Worm (Caenorhabditis elegans): Measurements from ENCODE around the gene F58G11.4.

- TF ChIP-seq med-1 (GFP tag; optimal IDR thresholded peaks at IDR 0.05; ENCODE audit: insufficient read depth) (no peak), ref-1 (GFP tag; conservative IDR thresholded peaks at IDR 0.05) (no peak), tab-1 (GFP tag; IDR thresholded peaks at IDR 0.05) (no peak), flt-1 (GFP tag; IDR thresholded peaks at IDR 0.05) (no peak), klf-2 (GFP tag; conservative IDR thresholded peaks at IDR 0.05) (no peak), T22C8.4 (GFP tag; IDR thresholded peaks at IDR 0.05) (no peak), ztf-29 (GFP tag; IDR thresholded peaks at IDR 0.05) (no peak)
These were observed 13.2 kb upstream of the F58G11.4 start for ce11 chrV:13659219-13659618.

All from whole organism, midembryonic.